Fruit fly (Drosophila melanogaster) whole organism: ENCODE measurements around the gene CG15213.

Experiments used
- CG8478 ChIP-seq: fragments of >200 bp; optimal IDR thresholded peaks from 2 replicates; lab custom pipeline; 2018; ENCODE audit warnings: inconsistent platforms
- Dll ChIP-seq: fragments of >200 bp; optimal IDR thresholded peaks from 2 replicates; lab custom pipeline; 2017
- EcR ChIP-seq, 2 experiments: fragments of >200 bp; optimal IDR thresholded peaks; 2 replicates each; lab custom pipeline; 2017; ENCODE audit warnings: missing biosample characterization in 2 of 2, missing genetic modification characterization in 2 of 2, missing genetic modification reagents in 2 of 2
- pan ChIP-seq: fragments of >200 bp; optimal IDR thresholded peaks from 2 replicates; lab custom pipeline; 2017
- psq ChIP-seq: fragments of >200 bp; optimal IDR thresholded peaks from 2 replicates; lab custom pipeline; 2017
- usp ChIP-seq: fragments of >200 bp; optimal IDR thresholded peaks from 2 replicates; lab custom pipeline; 2017; ENCODE audit warnings: missing biosample characterization, missing genetic modification characterization, mixed read lengths

- TF ChIP-seq CG8478 (no peak), psq (lab: Kevin White, UChicago) (no peak), Dll (lab: Kevin White, UChicago) (no peak), pan (lab: Kevin White, UChicago) (no peak), usp (GFP tag; lab: Kevin White, UChicago) (no peak), EcR (GFP tag; optimal IDR thresholded peaks at IDR 0.05; lab: Kevin White, UChicago) (no peak)
These were observed 8.5 kb upstream of the CG15213 start, which contains the start of the genes Dhrs4 and Gdap1 for dm6 chr3L:5141380-5142101.
